Fruit fly (Drosophila melanogaster) whole organism, embryonic: ENCODE measurements around the gene Atg2.

Source experiments
- Asciz ChIP-seq: fragments of 200-800 bp; sonication (Bioruptor generic); optimal IDR thresholded peaks from 2 replicates; lab custom pipeline; 2017; ENCODE audit warnings: missing biosample characterization, mild to moderate bottlenecking, missing genetic modification characterization, missing genetic modification reagents
- Bgb ChIP-seq: fragments of 200-800 bp; sonication (Bioruptor generic); IDR thresholded peaks from 2 replicates; pipeline ENCODE4 v1.3.6; 2022; ENCODE audit warnings: missing biosample characterization, missing genetic modification characterization; ENCODE audit not compliant: partially characterized antibody
- CG1024 ChIP-seq: fragments of 200-800 bp; sonication (Bioruptor generic); IDR thresholded peaks from 2 replicates; pipeline ENCODE4 v1.3.6; 2022; ENCODE audit warnings: missing biosample characterization, missing genetic modification characterization
- CG10267 ChIP-seq: fragments of 200-800 bp; sonication (Bioruptor generic); optimal IDR thresholded peaks from 2 replicates; lab custom pipeline; 2018; ENCODE audit warnings: missing biosample characterization, mild to moderate bottlenecking, missing genetic modification characterization, moderate library complexity
- CG10462 ChIP-seq: fragments of 200-800 bp; sonication (Bioruptor generic); optimal IDR thresholded peaks from 2 replicates; lab custom pipeline; 2016; ENCODE audit warnings: missing biosample characterization, missing genetic modification characterization
- CG10543 ChIP-seq: fragments of 200-800 bp; sonication (Bioruptor generic); optimal IDR thresholded peaks from 3 replicates; lab custom pipeline; 2017; ENCODE audit warnings: missing biosample characterization, mild to moderate bottlenecking, missing genetic modification characterization, moderate library complexity
- CG11085 ChIP-seq: fragments of 200-800 bp; sonication (Bioruptor generic); IDR thresholded peaks from 2 replicates; pipeline ENCODE4 v1.3.6; 2022; ENCODE audit warnings: missing biosample characterization, missing genetic modification characterization
- CG1233 ChIP-seq: fragments of 200-800 bp; sonication (Bioruptor generic); optimal IDR thresholded peaks from 4 replicates; lab custom pipeline; 2018; ENCODE audit warnings: missing biosample characterization, mild to moderate bottlenecking, missing genetic modification characterization
- CG14667 ChIP-seq: fragments of 200-800 bp; sonication (Bioruptor generic); IDR thresholded peaks from 2 replicates; pipeline ENCODE4 v1.3.6; 2022; ENCODE audit warnings: missing biosample characterization, missing genetic modification characterization
- CG15073 ChIP-seq: fragments of 200-800 bp; sonication (Bioruptor generic); optimal IDR thresholded peaks from 2 replicates; lab custom pipeline; 2016; ENCODE audit warnings: missing biosample characterization, missing genetic modification characterization
- CG17361 ChIP-seq: fragments of 200-800 bp; sonication (Bioruptor generic); IDR thresholded peaks from 3 replicates; pipeline ENCODE4 v1.3.6; 2022; ENCODE audit warnings: missing biosample characterization, missing genetic modification characterization
- CG17612 ChIP-seq: fragments of 200-800 bp; sonication (Bioruptor generic); IDR thresholded peaks from 2 replicates; pipeline ENCODE4 v1.3.6; 2022; ENCODE audit warnings: missing biosample characterization, missing genetic modification characterization
- CG18476 ChIP-seq: fragments of 200-800 bp; sonication (Bioruptor generic); optimal IDR thresholded peaks from 2 replicates; lab custom pipeline; 2016; ENCODE audit warnings: missing biosample characterization, mild to moderate bottlenecking, missing genetic modification characterization
- CG2199 ChIP-seq: fragments of 200-800 bp; sonication (Bioruptor generic); IDR thresholded peaks from 3 replicates; pipeline ENCODE4 v1.3.6; 2022; ENCODE audit warnings: missing biosample characterization, missing genetic modification characterization
- CG33213 ChIP-seq: fragments of 200-800 bp; sonication (Bioruptor generic); optimal IDR thresholded peaks from 3 replicates; lab custom pipeline; 2016; ENCODE audit warnings: missing biosample characterization, missing genetic modification characterization
- CG34224 ChIP-seq: fragments of 200-800 bp; sonication (Bioruptor generic); IDR thresholded peaks from 3 replicates; pipeline ENCODE4 v1.3.6; 2022; ENCODE audit warnings: missing biosample characterization, missing genetic modification characterization; ENCODE audit not compliant: partially characterized antibody
- CG3847 ChIP-seq: fragments of 200-800 bp; sonication (Bioruptor generic); IDR thresholded peaks from 2 replicates; pipeline ENCODE4 v1.3.6; 2022; ENCODE audit warnings: missing biosample characterization, missing genetic modification characterization
- CG4617 ChIP-seq: fragments of 200-800 bp; sonication (Bioruptor generic); optimal IDR thresholded peaks from 3 replicates; lab custom pipeline; 2016; ENCODE audit warnings: missing biosample characterization, missing genetic modification characterization, borderline replicate concordance
- CG6175 ChIP-seq: fragments of 200-800 bp; sonication (Bioruptor generic); IDR thresholded peaks from 3 replicates; pipeline ENCODE4 v1.3.6; 2022; ENCODE audit warnings: missing biosample characterization, missing genetic modification characterization
- CG6854 ChIP-seq: fragments of 200-800 bp; sonication (Bioruptor generic); optimal IDR thresholded peaks from 3 replicates; lab custom pipeline; 2017; ENCODE audit warnings: missing biosample characterization, mild to moderate bottlenecking, missing genetic modification characterization
- CG7372 ChIP-seq: fragments of 200-800 bp; sonication (Bioruptor generic); IDR thresholded peaks from 2 replicates; pipeline ENCODE4 v1.3.6; 2022; ENCODE audit warnings: missing biosample characterization, missing genetic modification characterization
- CG9609 ChIP-seq: fragments of 200-800 bp; sonication (Bioruptor generic); optimal IDR thresholded peaks from 3 replicates; lab custom pipeline; 2016; ENCODE audit warnings: missing biosample characterization, missing genetic modification characterization
- CrebB ChIP-seq: fragments of 200-800 bp; sonication (Bioruptor generic); optimal IDR thresholded peaks from 3 replicates; lab custom pipeline; 2018; ENCODE audit warnings: missing biosample characterization, mild to moderate bottlenecking, missing genetic modification characterization
- Dip2 ChIP-seq: fragments of 200-800 bp; sonication (Bioruptor generic); IDR thresholded peaks from 2 replicates; pipeline ENCODE4 v1.3.6; 2022; ENCODE audit warnings: missing biosample characterization, missing genetic modification characterization
- Doc3 ChIP-seq: fragments of 200-800 bp; sonication (Bioruptor generic); IDR thresholded peaks from 3 replicates; pipeline ENCODE4 v1.3.6; 2022; ENCODE audit warnings: missing biosample characterization, missing genetic modification characterization; ENCODE audit not compliant: partially characterized antibody
- Eip74EF ChIP-seq, 2 experiments: fragments of 200-800 bp in 1 of 2; fragments of >200 bp in 1 of 2; sonication (Bioruptor generic) in 1 of 2; optimal IDR thresholded peaks; 2 replicates each; lab custom pipeline; 2017 to 2019; ENCODE audit warnings: missing biosample characterization in 2 of 2, missing genetic modification characterization in 2 of 2, mild to moderate bottlenecking in 1 of 2, moderate library complexity in 1 of 2
- MTF-1 ChIP-seq: fragments of 200-800 bp; sonication (Bioruptor generic); optimal IDR thresholded peaks from 2 replicates; lab custom pipeline; 2018; ENCODE audit warnings: missing biosample characterization, mild to moderate bottlenecking, missing genetic modification characterization, borderline replicate concordance
- Myb ChIP-seq: fragments of 200-800 bp; sonication (Bioruptor generic); optimal IDR thresholded peaks from 2 replicates; lab custom pipeline; 2016; ENCODE audit warnings: missing biosample characterization, missing genetic modification characterization
- Usf ChIP-seq: fragments of 200-800 bp; sonication (Bioruptor generic); optimal IDR thresholded peaks from 2 replicates; lab custom pipeline; 2017; ENCODE audit warnings: missing genotype, missing biosample characterization, missing genetic modification characterization
- ab ChIP-seq: fragments of 200-800 bp; sonication (Bioruptor generic); optimal IDR thresholded peaks from 2 replicates; lab custom pipeline; 2016; ENCODE audit warnings: missing biosample characterization, missing genetic modification characterization
- abd-A ChIP-seq: fragments of 200-800 bp; sonication (Bioruptor generic); optimal IDR thresholded peaks from 3 replicates; lab custom pipeline; 2019; ENCODE audit warnings: missing biosample characterization, mild to moderate bottlenecking, missing genetic modification characterization, moderate library complexity
- ato ChIP-seq: fragments of 200-800 bp; sonication (Bioruptor generic); IDR thresholded peaks from 2 replicates; pipeline ENCODE4 v1.3.6; 2022; ENCODE audit warnings: missing biosample characterization, missing genetic modification characterization; ENCODE audit not compliant: partially characterized antibody
- corto ChIP-seq: fragments of 200-800 bp; sonication (Bioruptor generic); optimal IDR thresholded peaks from 2 replicates; lab custom pipeline; 2016; ENCODE audit warnings: missing biosample characterization, mild to moderate bottlenecking, missing genetic modification characterization, moderate library complexity
- da ChIP-seq: fragments of 200-800 bp; sonication (Bioruptor generic); optimal IDR thresholded peaks from 2 replicates; lab custom pipeline; 2016; ENCODE audit warnings: missing biosample characterization, missing genetic modification characterization
- exex ChIP-seq: fragments of 200-800 bp; sonication (Bioruptor generic); optimal IDR thresholded peaks from 4 replicates; lab custom pipeline; 2018; ENCODE audit warnings: missing biosample characterization, mild to moderate bottlenecking, missing genetic modification characterization, moderate library complexity
- ftz-f1 ChIP-seq: fragments of 200-800 bp; sonication (Bioruptor generic); optimal IDR thresholded peaks from 2 replicates; lab custom pipeline; 2016; ENCODE audit warnings: missing biosample characterization, missing genetic modification characterization
- jing ChIP-seq: fragments of 200-800 bp; sonication (Bioruptor generic); optimal IDR thresholded peaks from 2 replicates; lab custom pipeline; 2018; ENCODE audit warnings: missing biosample characterization, mild to moderate bottlenecking, missing genetic modification characterization
- lbe ChIP-seq: fragments of 200-800 bp; sonication (Bioruptor generic); optimal IDR thresholded peaks from 2 replicates; lab custom pipeline; 2016; ENCODE audit warnings: missing biosample characterization, mild to moderate bottlenecking, missing genetic modification characterization
- oc ChIP-seq: fragments of 200-800 bp; sonication (Bioruptor generic); optimal IDR thresholded peaks from 2 replicates; lab custom pipeline; 2018; ENCODE audit warnings: missing biosample characterization, mild to moderate bottlenecking, missing genetic modification characterization, moderate library complexity
- odd ChIP-seq: fragments of 200-800 bp; sonication (Bioruptor generic); optimal IDR thresholded peaks from 2 replicates; lab custom pipeline; 2017; ENCODE audit warnings: missing biosample characterization, mild to moderate bottlenecking, missing genetic modification characterization
- otp ChIP-seq: fragments of 200-800 bp; sonication (Bioruptor generic); IDR thresholded peaks from 3 replicates; pipeline ENCODE4, ENCODE4 v1.3.6; 2022; ENCODE audit warnings: missing biosample characterization, missing genetic modification characterization
- pan ChIP-seq, 4 experiments: fragments of >200 bp in 3 of 4; fragments of 200-800 bp in 1 of 4; sonication (Bioruptor generic) in 1 of 4; optimal IDR thresholded peaks in 3 of 4; IDR thresholded peaks in 1 of 4; 2 replicates each; pipeline versions ENCODE4 v1.3.6 to Lab custom; 2017 to 2022; ENCODE audit warnings: missing biosample characterization in 2 of 4, missing genetic modification characterization in 2 of 4, mixed read lengths in 1 of 4
- pum ChIP-seq: fragments of 200-800 bp; sonication (Bioruptor generic); optimal IDR thresholded peaks from 2 replicates; lab custom pipeline; 2016; ENCODE audit warnings: missing biosample characterization, missing genetic modification characterization
- run ChIP-seq: fragments of 200-800 bp; sonication (Bioruptor generic); optimal IDR thresholded peaks from 3 replicates; lab custom pipeline; 2018; ENCODE audit warnings: missing biosample characterization, mild to moderate bottlenecking, missing genetic modification characterization
- shn ChIP-seq: fragments of 200-800 bp; sonication (Bioruptor generic); optimal IDR thresholded peaks from 3 replicates; lab custom pipeline; 2016; ENCODE audit warnings: missing biosample characterization, missing genetic modification characterization
- tup ChIP-seq: fragments of 200-800 bp; sonication (Bioruptor generic); optimal IDR thresholded peaks from 2 replicates; lab custom pipeline; 2016; ENCODE audit warnings: missing biosample characterization, mild to moderate bottlenecking, missing genetic modification characterization, moderate library complexity
- wdn ChIP-seq: fragments of 200-800 bp; sonication (Bioruptor generic); IDR thresholded peaks from 2 replicates; pipeline ENCODE4 v1.3.6; 2022; ENCODE audit warnings: missing biosample characterization, missing genetic modification characterization
- zen ChIP-seq: fragments of 200-800 bp; sonication (Bioruptor generic); optimal IDR thresholded peaks from 3 replicates; lab custom pipeline; 2018; ENCODE audit warnings: missing biosample characterization, mild to moderate bottlenecking, missing genetic modification characterization, moderate library complexity
- zfh1 ChIP-seq: fragments of 200-800 bp; sonication (Bioruptor generic); IDR thresholded peaks from 3 replicates; pipeline ENCODE4 v1.3.6; 2022; ENCODE audit warnings: missing biosample characterization, missing genetic modification characterization

Gene Atg2

dm6 chr3L:2745698-2746410 is 28.3 kb upstream of the Atg2 start (continued):
- TF ChIP-seq ftz-f1 (GFP tag; lab: Kevin White, UChicago) (no peak), tup (GFP tag; lab: Kevin White, UChicago) (no peak), CG3847 (no peak), jing (GFP tag; lab: Kevin White, UChicago) (no peak), Myb (GFP tag; lab: Kevin White, UChicago) (no peak), CG34224 (GFP tag; lab: Robert Waterston, UW) (no peak), Bgb (GFP tag; lab: Robert Waterston, UW) (no peak), CG10543 (no peak), abd-A (tag; lab: Kevin White, UChicago) (no peak), Doc3 (GFP tag; lab: Robert Waterston, UW) (no peak), CG6854 (GFP tag; lab: Kevin White, UChicago) (no peak), lbe (GFP tag; lab: Kevin White, UChicago) (no peak), CG15073 (no peak), odd (GFP tag; lab: Kevin White, UChicago) (no peak), CG7372 (GFP tag; lab: Robert Waterston, UW) (no peak), da (no peak), CG2199 (peak; percentile 95), pan (optimal IDR thresholded peaks at IDR 0.05; lab: Kevin White, UChicago) (no peak), pan (GFP tag; optimal IDR thresholded peaks at IDR 0.05 in 1 of 2, IDR thresholded peaks at IDR 0.05 in 1 of 2) (no peak), CG1233 (GFP tag; lab: Kevin White, UChicago) (no peak), CG1024 (GFP tag; lab: Robert Waterston, UW) (no peak), shn (GFP tag; lab: Kevin White, UChicago) (no peak), Usf (GFP tag; lab: Kevin White, UChicago) (no peak), CG10462 (no peak), CG17612 (GFP tag; lab: Robert Waterston, UW) (no peak), CG11085 (GFP tag; lab: Robert Waterston, UW) (no peak), corto (GFP tag; lab: Kevin White, UChicago) (no peak), ab (GFP tag; lab: Kevin White, UChicago) (no peak), zfh1 (GFP tag; lab: Robert Waterston, UW) (no peak), CG17361 (GFP tag; lab: Robert Waterston, UW) (no peak), otp (GFP tag; lab: Robert Waterston, UW) (no peak), pum (GFP tag; lab: Kevin White, UChicago) (no peak), wdn (GFP tag; lab: Robert Waterston, UW) (no peak), Dip2 (no peak), oc (tag; lab: Kevin White, UChicago) (no peak), zen (no peak), CG4617 (GFP tag; lab: Kevin White, UChicago) (no peak), ato (no peak), CG9609 (GFP tag; lab: Kevin White, UChicago) (no peak), exex (tag; lab: Kevin White, UChicago) (peak; percentile 62), CrebB (tag; lab: Kevin White, UChicago) (no peak), Eip74EF (GFP tag; optimal IDR thresholded peaks at IDR 0.05; lab: Kevin White, UChicago) (no peak), CG33213 (no peak), run (tag; lab: Kevin White, UChicago) (no peak), MTF-1 (GFP tag; lab: Kevin White, UChicago) (no peak), CG18476 (GFP tag; lab: Kevin White, UChicago) (no peak), CG14667 (GFP tag; lab: Robert Waterston, UW) (no peak), CG6175 (no peak), CG10267 (tag; lab: Kevin White, UChicago) (no peak), Asciz (GFP tag; lab: Kevin White, UChicago) (peak; percentile 20)
